Worm (Caenorhabditis elegans): Measurements from ENCODE around the gene exos-1.
A peak's percentile ranks its signal among the peaks of the same experiment; 100 is the strongest.

exos-1 gene

ce11 chrIII:11007552-11008272, 1.1 kb upstream of the exos-1 start, which contains the start of the genes fipr-17 and Y48A6B.3 (continued):
- TF ChIP-seq dsc-1 (tag; optimal IDR thresholded peaks at IDR 0.05): peak; percentile 70
- TF ChIP-seq ceh-82 (tag; optimal IDR thresholded peaks at IDR 0.05): peak; percentile 83 to 97 (median 83)
- TF ChIP-seq vab-15 (tag; optimal IDR thresholded peaks at IDR 0.05): peak; percentile 75
- peak; percentile 58 for TF ChIP-seq aha-1 (tag; optimal IDR thresholded peaks at IDR 0.05)
- TF ChIP-seq lsy-2 (tag; optimal IDR thresholded peaks at IDR 0.05): peak; percentile 89 to 95
- TF ChIP-seq unc-86 (tag; optimal IDR thresholded peaks at IDR 0.05): peak; percentile 80
- peak in 1 of 2 experiments; percentile 56 for TF ChIP-seq ztf-11 (tag; optimal IDR thresholded peaks at IDR 0.05)
- TF ChIP-seq nhr-237 (tag; optimal IDR thresholded peaks at IDR 0.05): peak; percentile 54
- peak; percentile 47 for TF ChIP-seq aly-2 (tag; optimal IDR thresholded peaks at IDR 0.05)
- peak; percentile 52 for TF ChIP-seq ceh-90 (tag; optimal IDR thresholded peaks at IDR 0.05)
- TF ChIP-seq zag-1 (tag; optimal IDR thresholded peaks at IDR 0.05): no peak
- peak; percentile 99 for TF ChIP-seq dpl-1 (GFP tag; optimal IDR thresholded peaks at IDR 0.05)
- no peak for TF ChIP-seq sup-37 (GFP tag; optimal IDR thresholded peaks at IDR 0.05)
- no peak for TF ChIP-seq Y116A8C.19 (tag; optimal IDR thresholded peaks at IDR 0.05; ENCODE audit: borderline replicate concordance)
- peak; percentile 68 for TF ChIP-seq grh-1 (GFP tag; IDR thresholded peaks at IDR 0.05)
- TF ChIP-seq nhr-71 (tag; optimal IDR thresholded peaks at IDR 0.05): peak; percentile 89
- peak; percentile 78 for TF ChIP-seq nhr-90 (tag; optimal IDR thresholded peaks at IDR 0.05; ENCODE audit: poor library complexity)
- TF ChIP-seq hpl-2 (GFP tag; optimal IDR thresholded peaks at IDR 0.05): no peak
- peak; percentile 95 for TF ChIP-seq lin-15B (tag; optimal IDR thresholded peaks at IDR 0.05)
- TF ChIP-seq egl-13 (tag; optimal IDR thresholded peaks at IDR 0.05): peak; percentile 65
- peak; percentile 2 for TF ChIP-seq ztf-4 (tag; optimal IDR thresholded peaks at IDR 0.05)
- TF ChIP-seq mep-1 (tag; optimal IDR thresholded peaks at IDR 0.05): peak; percentile 86
- no peak for TF ChIP-seq unc-30 (tag; optimal IDR thresholded peaks at IDR 0.05)
- peak; percentile 64 for TF ChIP-seq C04F5.9 (tag; optimal IDR thresholded peaks at IDR 0.05)
- TF ChIP-seq skn-1 (tag; optimal IDR thresholded peaks at IDR 0.05): peak; percentile 85
- no peak for TF ChIP-seq nhr-11 (tag; optimal IDR thresholded peaks at IDR 0.05)
- peak; percentile 87 for TF ChIP-seq tbx-2 (tag; optimal IDR thresholded peaks at IDR 0.05)
- TF ChIP-seq mef-2 (tag; optimal IDR thresholded peaks at IDR 0.05): peak; percentile 50
- TF ChIP-seq isw-1 (GFP tag; IDR thresholded peaks at IDR 0.05): peak; percentile 83
- no peak for TF ChIP-seq pqm-1 (tag; optimal IDR thresholded peaks at IDR 0.05)
- no peak for TF ChIP-seq ets-5 (GFP tag; IDR thresholded peaks at IDR 0.05)
- TF ChIP-seq efl-1 (optimal IDR thresholded peaks at IDR 0.05): peak; percentile 99 to 100
- TF ChIP-seq efl-1 (GFP tag; optimal IDR thresholded peaks at IDR 0.05 in 1 of 2): peak; percentile 100
- TF ChIP-seq blmp-1 (tag; optimal IDR thresholded peaks at IDR 0.05): peak; percentile 94
- TF ChIP-seq ceh-63 (GFP tag; optimal IDR thresholded peaks at IDR 0.05): no peak
- peak; percentile 78 for TF ChIP-seq nhr-77 (tag; optimal IDR thresholded peaks at IDR 0.05)
- TF ChIP-seq pax-3 (tag; optimal IDR thresholded peaks at IDR 0.05): peak; percentile 74
- TF ChIP-seq unc-62 (GFP tag; optimal IDR thresholded peaks at IDR 0.05): no peak
- TF ChIP-seq nhr-76 (tag; optimal IDR thresholded peaks at IDR 0.05): no peak
- peak; percentile 81 for TF ChIP-seq xbp-1 (tag; optimal IDR thresholded peaks at IDR 0.05)
- TF ChIP-seq fkh-4 (tag; optimal IDR thresholded peaks at IDR 0.05; ENCODE audit: borderline replicate concordance): peak; percentile 27
- no peak for TF ChIP-seq tlp-1 (tag; optimal IDR thresholded peaks at IDR 0.05)
- TF ChIP-seq snpc-4 (tag; optimal IDR thresholded peaks at IDR 0.05): peak; percentile 92
- TF ChIP-seq swsn-7 (tag; optimal IDR thresholded peaks at IDR 0.05): peak; percentile 79
- peak in 2 of 6 experiments; percentile 71 to 85 for TF ChIP-seq elt-3 (tag; optimal IDR thresholded peaks at IDR 0.05)

Measured in whole organism, L1 larva.